Worm (Caenorhabditis elegans) whole organism, L3 larva: ENCODE measurements around the gene acy-4.

Experiments
- R02D3.7 ChIP-seq: fragments of 150-350 bp; optimal IDR thresholded peaks from 2 replicates; lab custom pipeline; 2014; ENCODE audit warnings: missing biosample characterization, missing genetic modification characterization
- ZK546.5 ChIP-seq: sonication (generic microtip); optimal IDR thresholded peaks from 2 replicates; lab custom pipeline; 2017; ENCODE audit warnings: missing biosample characterization, missing genetic modification characterization
- ama-1 ChIP-seq: fragments of 150-350 bp; optimal IDR thresholded peaks from 2 replicates; lab custom pipeline; 2018
- ceh-28 ChIP-seq: fragments of 150-350 bp; optimal IDR thresholded peaks from 2 replicates; lab custom pipeline; 2014; ENCODE audit warnings: missing biosample characterization, missing genetic modification reagents, missing genetic modification characterization
- ceh-9 ChIP-seq: sonication (generic microtip); optimal IDR thresholded peaks from 2 replicates; lab custom pipeline; 2018; ENCODE audit warnings: missing biosample characterization, missing genetic modification characterization
- daf-12 ChIP-seq: fragments of 150-350 bp; optimal IDR thresholded peaks from 2 replicates; lab custom pipeline; 2014; ENCODE audit warnings: missing biosample characterization, missing genetic modification reagents, missing genetic modification characterization
- egl-27 ChIP-seq: sonication (generic microtip); optimal IDR thresholded peaks from 4 replicates; lab custom pipeline; 2017; ENCODE audit warnings: missing biosample characterization, missing genetic modification reagents, missing genetic modification characterization
- egl-5 ChIP-seq: fragments of 150-350 bp; optimal IDR thresholded peaks from 2 replicates; lab custom pipeline; 2017; ENCODE audit warnings: missing biosample characterization, missing genetic modification reagents, missing genetic modification characterization, inconsistent platforms
- elt-1 ChIP-seq: fragments of 150-350 bp; optimal IDR thresholded peaks from 2 replicates; lab custom pipeline; 2014; ENCODE audit warnings: missing biosample characterization, missing genetic modification characterization
- elt-2 ChIP-seq: sonication (generic microtip); optimal IDR thresholded peaks from 2 replicates; lab custom pipeline; 2016; ENCODE audit warnings: missing genetic modification reagents, mild to moderate bottlenecking, missing genetic modification characterization, missing compliant biosample characterization
- elt-3 ChIP-seq, 3 experiments: fragments of 150-350 bp in 1 of 3; sonication (generic microtip) in 2 of 3; optimal IDR thresholded peaks; 2 replicates in 2 of 3; 4 replicates in 1 of 3; lab custom pipeline; 2014 to 2017; ENCODE audit warnings: missing biosample characterization in 3 of 3, missing genetic modification characterization in 3 of 3
- eor-1 ChIP-seq, 2 experiments: fragments of 150-350 bp; optimal IDR thresholded peaks; 2 replicates each; lab custom pipeline; 2014 to 2018; ENCODE audit warnings: missing biosample characterization in 2 of 2, missing genetic modification characterization in 2 of 2
- fkh-10 ChIP-seq: sonication (generic microtip); optimal IDR thresholded peaks from 2 replicates; lab custom pipeline; 2017; ENCODE audit warnings: missing biosample characterization, missing genetic modification reagents, missing genetic modification characterization
- fkh-2 ChIP-seq: fragments of 150-350 bp; optimal IDR thresholded peaks from 2 replicates; lab custom pipeline; 2014; ENCODE audit warnings: missing biosample characterization, missing genetic modification reagents, missing genetic modification characterization
- fos-1 ChIP-seq: fragments of 150-350 bp; optimal IDR thresholded peaks from 2 replicates; lab custom pipeline; 2014; ENCODE audit warnings: missing biosample characterization, missing genetic modification characterization
- hmg-11 ChIP-seq: sonication (generic microtip); optimal IDR thresholded peaks from 2 replicates; lab custom pipeline; 2016; ENCODE audit warnings: missing genetic modification characterization, missing compliant biosample characterization
- jun-1 ChIP-seq: fragments of 150-350 bp; optimal IDR thresholded peaks from 2 replicates; lab custom pipeline; 2014; ENCODE audit warnings: missing biosample characterization, missing genetic modification reagents, missing genetic modification characterization
- lin-39 ChIP-seq: fragments of 150-350 bp; optimal IDR thresholded peaks from 2 replicates; lab custom pipeline; 2018; ENCODE audit warnings: missing biosample characterization, missing genetic modification reagents, missing genetic modification characterization
- lsy-12 ChIP-seq: sonication (generic microtip); optimal IDR thresholded peaks from 2 replicates; lab custom pipeline; 2016; ENCODE audit warnings: mild to moderate bottlenecking, missing genetic modification characterization, missing compliant biosample characterization
- mdl-1 ChIP-seq: fragments of 150-350 bp; optimal IDR thresholded peaks from 2 replicates; lab custom pipeline; 2014; ENCODE audit warnings: missing biosample characterization, missing genetic modification characterization
- mml-1 ChIP-seq: fragments of 150-350 bp; sonication (generic microtip); optimal IDR thresholded peaks from 3 replicates; lab custom pipeline; 2014; ENCODE audit warnings: missing biosample characterization, missing genetic modification characterization
- nfya-1 ChIP-seq: sonication (generic microtip); optimal IDR thresholded peaks from 2 replicates; lab custom pipeline; 2017; ENCODE audit warnings: missing genetic modification characterization, mild to moderate bottlenecking, missing compliant biosample characterization, antibody characterized with exemption, moderate library complexity; ENCODE audit not compliant: insufficient read depth
- nhr-11 ChIP-seq: fragments of 150-350 bp; optimal IDR thresholded peaks from 2 replicates; lab custom pipeline; 2014; ENCODE audit warnings: missing biosample characterization, missing genetic modification characterization
- nhr-23 ChIP-seq: fragments of 150-350 bp; optimal IDR thresholded peaks from 2 replicates; lab custom pipeline; 2014; ENCODE audit warnings: missing biosample characterization, missing genetic modification reagents, missing genetic modification characterization
- nhr-237 ChIP-seq: fragments of 150-350 bp; optimal IDR thresholded peaks from 2 replicates; lab custom pipeline; 2014; ENCODE audit warnings: missing biosample characterization, missing genetic modification characterization
- nhr-25 ChIP-seq: sonication (generic microtip); optimal IDR thresholded peaks from 2 replicates; lab custom pipeline; 2017; ENCODE audit warnings: missing biosample characterization, missing genetic modification characterization
- nhr-28 ChIP-seq: fragments of 150-350 bp; optimal IDR thresholded peaks from 2 replicates; lab custom pipeline; 2014; ENCODE audit warnings: missing biosample characterization, missing genetic modification characterization
- nhr-43 ChIP-seq: sonication (generic microtip); optimal IDR thresholded peaks from 2 replicates; lab custom pipeline; 2016; ENCODE audit warnings: mild to moderate bottlenecking, missing genetic modification characterization, missing compliant biosample characterization; ENCODE audit not compliant: poor library complexity, severe bottlenecking
- nhr-67 ChIP-seq: fragments of 150-350 bp; optimal IDR thresholded peaks from 2 replicates; lab custom pipeline; 2014; ENCODE audit warnings: missing biosample characterization, missing genetic modification characterization
- nhr-76 ChIP-seq: fragments of 150-350 bp; sonication (generic microtip); optimal IDR thresholded peaks from 5 replicates; lab custom pipeline; 2014; ENCODE audit warnings: missing biosample characterization, missing genetic modification characterization
- nhr-77 ChIP-seq: fragments of 150-350 bp; optimal IDR thresholded peaks from 2 replicates; lab custom pipeline; 2014; ENCODE audit warnings: missing biosample characterization, missing genetic modification characterization
- pha-4 ChIP-seq: fragments of 150-350 bp; optimal IDR thresholded peaks from 2 replicates; lab custom pipeline; 2014; ENCODE audit warnings: missing biosample characterization, missing genetic modification reagents, missing genetic modification characterization
- pqm-1 ChIP-seq: fragments of 150-350 bp; optimal IDR thresholded peaks from 2 replicates; lab custom pipeline; 2017; ENCODE audit warnings: missing biosample characterization, missing genetic modification characterization, inconsistent platforms
- sea-2 ChIP-seq: fragments of 150-350 bp; sonication (generic microtip); optimal IDR thresholded peaks from 4 replicates; lab custom pipeline; 2014; ENCODE audit warnings: missing biosample characterization, missing genetic modification reagents, missing genetic modification characterization
- skn-1 ChIP-seq: fragments of 150-350 bp; optimal IDR thresholded peaks from 2 replicates; lab custom pipeline; 2014; ENCODE audit warnings: missing biosample characterization, missing genetic modification characterization
- snpc-4 ChIP-seq: fragments of 150-350 bp; optimal IDR thresholded peaks from 2 replicates; lab custom pipeline; 2014; ENCODE audit warnings: missing biosample characterization, missing genetic modification characterization
- unc-39 ChIP-seq: sonication (generic microtip); optimal IDR thresholded peaks from 4 replicates; lab custom pipeline; 2017; ENCODE audit warnings: missing biosample characterization, missing genetic modification characterization
- unc-62 ChIP-seq: fragments of 150-350 bp; sonication (generic microtip); optimal IDR thresholded peaks from 4 replicates; lab custom pipeline; 2014; ENCODE audit warnings: missing biosample characterization, missing genetic modification reagents, missing genetic modification characterization

The acy-4 gene

ce11 chrV:5630792-5631191, at the start of gene acy-4:
Gene acy-4, minus strand, starts transcription at chrV:5630892.
- TF ChIP-seq egl-27, result no peak
- TF ChIP-seq elt-3 (tag; optimal IDR thresholded peaks at IDR 0.05; lab: Kevin White, UChicago), result no peak
- no peak for TF ChIP-seq ceh-28 (tag; lab: Kevin White, UChicago)
- TF ChIP-seq jun-1 (tag; lab: Kevin White, UChicago), result no peak
- no peak for TF ChIP-seq nhr-25 (tag; lab: Kevin White, UChicago)
- no peak for TF ChIP-seq fkh-2 (tag; lab: Kevin White, UChicago)
- no peak for TF ChIP-seq mml-1 (tag; lab: Kevin White, UChicago)
- TF ChIP-seq nhr-11 (tag; lab: Kevin White, UChicago), result no peak
- no peak for TF ChIP-seq elt-2 (tag; lab: Kevin White, UChicago)
- no peak for TF ChIP-seq nhr-67
- no peak for TF ChIP-seq lsy-12 (tag; lab: Kevin White, UChicago)
- TF ChIP-seq skn-1 (tag; lab: Kevin White, UChicago), result no peak

- TF ChIP-seq nhr-25 (tag; lab: Kevin White, UChicago), result no peak
- TF ChIP-seq daf-12 (tag; lab: Kevin White, UChicago), result no peak
- TF ChIP-seq elt-1 (tag; lab: Kevin White, UChicago), result no peak
- no peak for TF ChIP-seq fos-1 (tag; lab: Kevin White, UChicago)
- no peak for TF ChIP-seq ZK546.5
- TF ChIP-seq unc-39 (tag; lab: Kevin White, UChicago), result no peak
- TF ChIP-seq nhr-23 (tag; lab: Kevin White, UChicago), result no peak
Observed at ce11 chrV:5677947-5678346, 47.3 kb upstream of the acy-4 start.

- TF ChIP-seq ceh-9 (tag; lab: Kevin White, UChicago), result no peak
- TF ChIP-seq mdl-1 (tag; lab: Kevin White, UChicago), result no peak
- TF ChIP-seq pha-4 (tag; lab: Kevin White, UChicago), result no peak
- no peak for TF ChIP-seq eor-1 (tag; optimal IDR thresholded peaks at IDR 0.05; lab: Kevin White, UChicago)
- TF ChIP-seq, all 47 proteins: peak for 0
Observed at ce11 chrV:5676011-5676410, 45.3 kb upstream of the acy-4 start, which contains the start of gene pqn-13. Gene pqn-13, minus strand, starts transcription at chrV:5676111.

- TF ChIP-seq eor-1 (tag; optimal IDR thresholded peaks at IDR 0.05; lab: Kevin White, UChicago), result no peak
- no peak for TF ChIP-seq nhr-11 (tag; lab: Kevin White, UChicago)
- no peak for TF ChIP-seq nhr-23 (tag; lab: Kevin White, UChicago)
- TF ChIP-seq unc-62, result no peak
- no peak for TF ChIP-seq lin-39 (tag; lab: Kevin White, UChicago)
- TF ChIP-seq fos-1 (tag; lab: Kevin White, UChicago), result no peak
- no peak for TF ChIP-seq lsy-12 (tag; lab: Kevin White, UChicago)
- no peak for TF ChIP-seq elt-3 (tag; optimal IDR thresholded peaks at IDR 0.05; lab: Kevin White, UChicago)
- no peak for TF ChIP-seq nhr-43
- no peak for TF ChIP-seq mdl-1 (tag; lab: Kevin White, UChicago)
- TF ChIP-seq nfya-1 (tag; lab: Kevin White, UChicago), result no peak
- TF ChIP-seq nhr-28 (tag; lab: Kevin White, UChicago), result no peak
- TF ChIP-seq R02D3.7 (tag; lab: Kevin White, UChicago), result no peak
- no peak for TF ChIP-seq egl-27
- no peak for TF ChIP-seq nhr-67
- TF ChIP-seq ZK546.5, result no peak
- no peak for TF ChIP-seq nhr-77 (tag; lab: Kevin White, UChicago)
- TF ChIP-seq sea-2, result no peak
- TF ChIP-seq, all 47 proteins: peak for 0
Observed at ce11 chrV:5672270-5672669, 41.6 kb upstream of the acy-4 start.

ce11 chrV:5668968-5669367, 38.3 kb upstream of the acy-4 start:
- no peak for TF ChIP-seq snpc-4
- TF ChIP-seq ama-1 (lab: Kevin White, UChicago), result no peak
- no peak for TF ChIP-seq nfya-1 (tag; lab: Kevin White, UChicago)
- TF ChIP-seq mdl-1 (tag; lab: Kevin White, UChicago), result no peak
- TF ChIP-seq daf-12 (tag; lab: Kevin White, UChicago), result no peak
- no peak for TF ChIP-seq skn-1 (tag; lab: Kevin White, UChicago)
- no peak for TF ChIP-seq mml-1 (tag; lab: Kevin White, UChicago)
- no peak for TF ChIP-seq fkh-2 (tag; lab: Kevin White, UChicago)
- no peak for TF ChIP-seq nhr-237 (tag; lab: Kevin White, UChicago)
- TF ChIP-seq hmg-11 (tag; lab: Kevin White, UChicago), result no peak
- no peak for TF ChIP-seq fkh-10 (GFP tag; lab: Kevin White, UChicago)
- no peak for TF ChIP-seq elt-2 (tag; lab: Kevin White, UChicago)
- no peak for TF ChIP-seq nhr-77 (tag; lab: Kevin White, UChicago)
- TF ChIP-seq pqm-1, result no peak
- no peak for TF ChIP-seq egl-5
- TF ChIP-seq nhr-76, result no peak
- no peak for TF ChIP-seq nhr-25 (tag; lab: Kevin White, UChicago)
- no peak for TF ChIP-seq pha-4 (tag; lab: Kevin White, UChicago)
